Fruit fly (Drosophila melanogaster) whole organism, embryonic: Measurements from ENCODE around the gene CG31793.

Experiments
- CG11398 ChIP-seq: fragments of 200-800 bp; sonication (Bioruptor generic); optimal IDR thresholded peaks from 2 replicates; lab custom pipeline; 2016; ENCODE audit warnings: missing biosample characterization, missing genetic modification characterization
- CG11504 ChIP-seq: fragments of 200-800 bp; sonication (Bioruptor generic); optimal IDR thresholded peaks from 3 replicates; lab custom pipeline; 2019; ENCODE audit warnings: missing biosample characterization, mild to moderate bottlenecking, missing genetic modification characterization, moderate library complexity
- CG14441 ChIP-seq: fragments of 200-800 bp; sonication (Bioruptor generic); IDR thresholded peaks from 2 replicates; pipeline ENCODE4 v1.3.6; 2022; ENCODE audit warnings: missing biosample characterization, missing genetic modification characterization
- CG15514 ChIP-seq: fragments of 200-800 bp; sonication (Bioruptor generic); optimal IDR thresholded peaks from 3 replicates; lab custom pipeline; 2017; ENCODE audit warnings: missing biosample characterization, missing genetic modification characterization, mild to moderate bottlenecking, moderate library complexity, missing genetic modification reagents
- CG15696 ChIP-seq: fragments of 200-800 bp; sonication (Bioruptor generic); optimal IDR thresholded peaks from 2 replicates; lab custom pipeline; 2019; ENCODE audit warnings: missing biosample characterization, mild to moderate bottlenecking, missing genetic modification characterization, moderate library complexity
- CG17328 ChIP-seq: fragments of 200-800 bp; sonication (Bioruptor generic); IDR thresholded peaks from 2 replicates; pipeline ENCODE4 v1.3.6; 2022; ENCODE audit warnings: missing biosample characterization, missing genetic modification characterization
- CG17568 ChIP-seq: fragments of 200-800 bp; sonication (Bioruptor generic); optimal IDR thresholded peaks from 2 replicates; lab custom pipeline; 2018; ENCODE audit warnings: missing biosample characterization, mild to moderate bottlenecking, missing genetic modification characterization, moderate library complexity
- CG18599 ChIP-seq: fragments of 200-800 bp; sonication (Bioruptor generic); optimal IDR thresholded peaks from 3 replicates; lab custom pipeline; 2017; ENCODE audit warnings: missing biosample characterization, missing genetic modification characterization, mild to moderate bottlenecking, moderate library complexity, missing genetic modification reagents
- CG18619 ChIP-seq: fragments of 200-800 bp; sonication (Bioruptor generic); optimal IDR thresholded peaks from 3 replicates; lab custom pipeline; 2017; ENCODE audit warnings: missing biosample characterization, mild to moderate bottlenecking, missing genetic modification characterization
- CG31441 ChIP-seq: fragments of 200-800 bp; sonication (Bioruptor generic); IDR thresholded peaks from 2 replicates; pipeline ENCODE4 v1.3.6; 2022; ENCODE audit warnings: missing biosample characterization, missing genetic modification characterization
- CG3407 ChIP-seq: fragments of 200-800 bp; sonication (Bioruptor generic); optimal IDR thresholded peaks from 2 replicates; lab custom pipeline; 2018; ENCODE audit warnings: missing biosample characterization, mild to moderate bottlenecking, missing genetic modification characterization
- CG34376 ChIP-seq: fragments of 200-800 bp; sonication (Bioruptor generic); optimal IDR thresholded peaks from 2 replicates; lab custom pipeline; 2018; ENCODE audit warnings: missing biosample characterization, mild to moderate bottlenecking, missing genetic modification characterization
- CG4424 ChIP-seq: fragments of 200-800 bp; sonication (Bioruptor generic); optimal IDR thresholded peaks from 3 replicates; lab custom pipeline; 2016; ENCODE audit warnings: missing biosample characterization, missing genetic modification characterization
- CG4854 ChIP-seq: fragments of 200-800 bp; sonication (Bioruptor generic); optimal IDR thresholded peaks from 2 replicates; lab custom pipeline; 2016; ENCODE audit warnings: missing biosample characterization, missing genetic modification characterization, inconsistent platforms
- CG7372 ChIP-seq: fragments of 200-800 bp; sonication (Bioruptor generic); IDR thresholded peaks from 2 replicates; pipeline ENCODE4 v1.3.6; 2022; ENCODE audit warnings: missing biosample characterization, missing genetic modification characterization
- CG7786 ChIP-seq: fragments of 200-800 bp; sonication (Bioruptor generic); optimal IDR thresholded peaks from 2 replicates; lab custom pipeline; 2016; ENCODE audit warnings: missing biosample characterization, missing genetic modification characterization
- CG7928 ChIP-seq: fragments of 200-800 bp; sonication (Bioruptor generic); optimal IDR thresholded peaks from 2 replicates; lab custom pipeline; 2017; ENCODE audit warnings: missing biosample characterization, mild to moderate bottlenecking, missing genetic modification characterization
- CG8359 ChIP-seq: fragments of 200-800 bp; sonication (Bioruptor generic); optimal IDR thresholded peaks from 2 replicates; lab custom pipeline; 2017; ENCODE audit warnings: missing biosample characterization, mild to moderate bottlenecking, missing genetic modification characterization, borderline replicate concordance
- CG8478 ChIP-seq: fragments of >200 bp; optimal IDR thresholded peaks from 2 replicates; lab custom pipeline; 2018
- CG9727 ChIP-seq: fragments of 200-800 bp; sonication (Bioruptor generic); optimal IDR thresholded peaks from 3 replicates; lab custom pipeline; 2017; ENCODE audit warnings: missing biosample characterization, mild to moderate bottlenecking, missing genetic modification characterization
- CG9817 ChIP-seq: fragments of 200-800 bp; sonication (Bioruptor generic); optimal IDR thresholded peaks from 2 replicates; lab custom pipeline; 2018; ENCODE audit warnings: missing biosample characterization, mild to moderate bottlenecking, missing genetic modification characterization, moderate library complexity
- CTCF ChIP-seq: fragments of 200-800 bp; sonication (Bioruptor generic); optimal IDR thresholded peaks from 2 replicates; lab custom pipeline; 2017; ENCODE audit warnings: missing biosample characterization, mild to moderate bottlenecking, missing genetic modification characterization, moderate library complexity
- D ChIP-seq, 2 experiments: fragments of 200-800 bp in 1 of 2; fragments of >200 bp in 1 of 2; sonication (Bioruptor generic) in 1 of 2; optimal IDR thresholded peaks; 2 replicates in 1 of 2; 3 replicates in 1 of 2; lab custom pipeline; 2017; ENCODE audit warnings: mild to moderate bottlenecking in 1 of 2, missing biosample characterization in 1 of 2, missing genetic modification characterization in 1 of 2, missing genetic modification reagents in 1 of 2
- Dad ChIP-seq: fragments of 200-800 bp; sonication (Bioruptor generic); optimal IDR thresholded peaks from 3 replicates; lab custom pipeline; 2016; ENCODE audit warnings: missing biosample characterization, missing genetic modification characterization
- Deaf1 ChIP-seq: fragments of 200-800 bp; optimal IDR thresholded peaks from 3 replicates; lab custom pipeline; 2019; ENCODE audit warnings: missing biosample characterization, mild to moderate bottlenecking, missing genetic modification characterization, moderate library complexity
- H15 ChIP-seq: fragments of 200-800 bp; sonication (Bioruptor generic); IDR thresholded peaks from 3 replicates; pipeline ENCODE4 v1.3.6; 2022; ENCODE audit warnings: missing biosample characterization, missing genetic modification characterization
- HLH4C ChIP-seq: fragments of 200-800 bp; sonication (Bioruptor generic); IDR thresholded peaks from 3 replicates; pipeline ENCODE4 v1.3.6; 2022; ENCODE audit warnings: missing biosample characterization, missing genetic modification characterization; ENCODE audit not compliant: partially characterized antibody
- Hr78 ChIP-seq, 2 experiments: fragments of 200-800 bp in 1 of 2; fragments of >200 bp in 1 of 2; sonication (Bioruptor generic) in 1 of 2; optimal IDR thresholded peaks; 2 replicates each; lab custom pipeline; 2017 to 2019; ENCODE audit warnings: missing biosample characterization in 2 of 2, missing genetic modification characterization in 2 of 2, mild to moderate bottlenecking in 1 of 2, moderate library complexity in 1 of 2
- MESR4 ChIP-seq: fragments of 200-800 bp; sonication (Bioruptor generic); optimal IDR thresholded peaks from 2 replicates; lab custom pipeline; 2018; ENCODE audit warnings: missing biosample characterization, mild to moderate bottlenecking, missing genetic modification characterization, moderate library complexity
- Neu2 ChIP-seq: fragments of 200-800 bp; sonication (Bioruptor generic); optimal IDR thresholded peaks from 3 replicates; lab custom pipeline; 2016; ENCODE audit warnings: missing biosample characterization, missing genetic modification characterization, borderline replicate concordance
- Nf-YC ChIP-seq: fragments of 200-800 bp; optimal IDR thresholded peaks from 3 replicates; lab custom pipeline; 2019; ENCODE audit warnings: missing biosample characterization, mild to moderate bottlenecking, missing genetic modification characterization, moderate library complexity
- NfI ChIP-seq: fragments of 200-800 bp; sonication (Bioruptor generic); optimal IDR thresholded peaks from 3 replicates; lab custom pipeline; 2018; ENCODE audit warnings: missing biosample characterization, mild to moderate bottlenecking, missing genetic modification characterization, moderate library complexity
- Pdp1 ChIP-seq, 2 experiments: fragments of 200-800 bp; sonication (Bioruptor generic); optimal IDR thresholded peaks; 3 replicates each; lab custom pipeline; 2016; ENCODE audit warnings: missing biosample characterization in 2 of 2, missing genetic modification characterization in 2 of 2, mild to moderate bottlenecking in 1 of 2, moderate library complexity in 1 of 2
- Sin3A ChIP-seq: fragments of >200 bp; optimal IDR thresholded peaks from 2 replicates; lab custom pipeline; 2018
- Sry-δ ChIP-seq: fragments of 200-800 bp; sonication (Bioruptor generic); optimal IDR thresholded peaks from 2 replicates; lab custom pipeline; 2016; ENCODE audit warnings: missing biosample characterization, missing genetic modification characterization
- Usf ChIP-seq: fragments of 200-800 bp; sonication (Bioruptor generic); optimal IDR thresholded peaks from 2 replicates; lab custom pipeline; 2017; ENCODE audit warnings: missing genotype, missing biosample characterization, missing genetic modification characterization
- ab ChIP-seq: fragments of 200-800 bp; sonication (Bioruptor generic); optimal IDR thresholded peaks from 2 replicates; lab custom pipeline; 2016; ENCODE audit warnings: missing biosample characterization, missing genetic modification characterization
- exex ChIP-seq: fragments of 200-800 bp; sonication (Bioruptor generic); optimal IDR thresholded peaks from 4 replicates; lab custom pipeline; 2018; ENCODE audit warnings: missing biosample characterization, mild to moderate bottlenecking, missing genetic modification characterization, moderate library complexity
- fd64A ChIP-seq: fragments of 200-800 bp; sonication (Bioruptor generic); optimal IDR thresholded peaks from 3 replicates; lab custom pipeline; 2018; ENCODE audit warnings: missing biosample characterization, mild to moderate bottlenecking, missing genetic modification characterization
- gcm ChIP-seq: fragments of 200-800 bp; sonication (Bioruptor generic); optimal IDR thresholded peaks from 2 replicates; lab custom pipeline; 2019; ENCODE audit warnings: missing biosample characterization, mild to moderate bottlenecking, missing genetic modification characterization, moderate library complexity
- gcm2 ChIP-seq: fragments of 200-800 bp; sonication (Bioruptor generic); optimal IDR thresholded peaks from 2 replicates; lab custom pipeline; 2016; ENCODE audit warnings: missing biosample characterization, missing genetic modification characterization
- h ChIP-seq: fragments of >200 bp; optimal IDR thresholded peaks from 2 replicates; lab custom pipeline; 2017
- odd ChIP-seq: fragments of 200-800 bp; sonication (Bioruptor generic); optimal IDR thresholded peaks from 2 replicates; lab custom pipeline; 2017; ENCODE audit warnings: missing biosample characterization, mild to moderate bottlenecking, missing genetic modification characterization
- pb ChIP-seq: fragments of 200-800 bp; sonication (Bioruptor generic); optimal IDR thresholded peaks from 3 replicates; lab custom pipeline; 2016; ENCODE audit warnings: missing biosample characterization, missing genetic modification characterization
- shn ChIP-seq: fragments of 200-800 bp; sonication (Bioruptor generic); optimal IDR thresholded peaks from 3 replicates; lab custom pipeline; 2016; ENCODE audit warnings: missing biosample characterization, missing genetic modification characterization
- slbo ChIP-seq: fragments of 200-800 bp; sonication (Bioruptor generic); IDR thresholded peaks from 2 replicates; pipeline ENCODE4 v1.3.6; 2022; ENCODE audit warnings: missing biosample characterization, missing genetic modification characterization
- ssp ChIP-seq: fragments of 200-800 bp; sonication (Bioruptor generic); IDR thresholded peaks from 2 replicates; pipeline ENCODE4 v1.3.6; 2022; ENCODE audit warnings: missing biosample characterization, missing genetic modification characterization
- tna ChIP-seq: fragments of 200-800 bp; sonication (Bioruptor generic); IDR thresholded peaks from 2 replicates; pipeline ENCODE4 v1.3.6; 2022; ENCODE audit warnings: missing biosample characterization, missing genetic modification characterization; ENCODE audit not compliant: partially characterized antibody
- ttk ChIP-seq: fragments of 200-800 bp; sonication (Bioruptor generic); IDR thresholded peaks from 2 replicates; pipeline ENCODE4 v2.1.2; 2022; ENCODE audit warnings: missing biosample characterization, missing genetic modification characterization

The CG31793 gene

DNA sequence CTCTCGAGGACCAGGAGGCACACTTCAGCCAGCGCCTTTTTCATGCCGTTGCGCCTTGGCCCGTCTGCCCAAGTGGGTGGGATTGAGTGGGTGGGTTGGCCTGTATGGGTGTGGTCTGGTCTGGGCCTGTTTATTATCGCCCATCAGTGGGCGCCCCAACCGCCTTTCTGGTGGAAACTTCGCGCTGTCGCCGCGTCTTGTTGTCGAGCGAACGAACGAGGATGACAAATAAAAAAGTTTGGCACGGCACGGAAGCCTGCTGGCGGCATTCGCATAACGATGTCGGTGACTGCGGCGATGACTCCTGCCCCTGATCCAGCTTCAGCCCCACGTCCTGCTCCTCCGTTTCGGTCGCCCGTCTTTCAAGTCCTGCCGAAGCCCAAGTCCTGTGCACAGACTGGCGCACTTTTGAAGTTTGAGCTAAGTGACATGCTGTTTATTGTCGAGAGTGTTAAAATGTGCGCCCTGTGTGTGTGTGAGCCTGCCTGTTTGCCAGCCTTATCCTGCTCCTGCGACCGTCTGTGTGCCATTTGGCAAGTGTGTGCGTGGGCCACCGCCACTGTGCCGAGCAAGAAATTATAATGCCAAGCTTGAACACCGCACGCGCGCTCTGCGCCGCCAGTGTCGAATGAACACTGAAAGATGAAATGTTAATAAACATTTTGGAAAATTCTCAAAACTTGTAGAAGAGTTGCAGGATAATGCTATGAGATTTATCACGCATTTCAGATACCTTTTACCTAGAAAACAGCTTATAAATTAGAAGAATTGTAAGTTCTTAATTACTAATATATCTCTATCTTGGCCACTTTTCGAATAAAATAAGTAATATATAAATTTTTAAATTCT, 11.1 kb downstream of the CG31793 start (continued):
- peak; percentile 76 for TF ChIP-seq Nf-YC (tag; lab: Kevin White, UChicago)
- TF ChIP-seq CG9817 (tag; lab: Kevin White, UChicago) = peak; percentile 66
- TF ChIP-seq gcm (GFP tag; lab: Kevin White, UChicago) = peak; percentile 51
- no peak for TF ChIP-seq pb (GFP tag; lab: Kevin White, UChicago)
- peak; percentile 60 for TF ChIP-seq ttk (GFP tag; lab: Robert Waterston, UW)
- TF ChIP-seq CG18599 (GFP tag; lab: Kevin White, UChicago) = peak; percentile 93
- TF ChIP-seq MESR4 (GFP tag; lab: Kevin White, UChicago) = no peak
- peak; percentile 84 for TF ChIP-seq CG31441 (GFP tag; lab: Robert Waterston, UW)
- TF ChIP-seq CG15696 = peak; percentile 26
- TF ChIP-seq tna = no peak
- 0 out of 2 replicates have a peak, but pooled peaks have one; percentile 11 for TF ChIP-seq ssp (GFP tag; lab: Robert Waterston, UW)
- TF ChIP-seq Sry-δ (GFP tag; lab: Kevin White, UChicago) = no peak
- TF ChIP-seq CG8359 (GFP tag; lab: Kevin White, UChicago) = peak; percentile 27
- no peak for TF ChIP-seq CG8478 (lab: Kevin White, UChicago)
- TF ChIP-seq CG15514 (GFP tag; lab: Kevin White, UChicago) = peak; percentile 64
- peak; percentile 86 for TF ChIP-seq CG11504
- TF ChIP-seq odd (GFP tag; lab: Kevin White, UChicago) = peak; percentile 78
- TF ChIP-seq gcm2 = no peak
- TF ChIP-seq Usf (GFP tag; lab: Kevin White, UChicago) = peak; percentile 21
- no peak for TF ChIP-seq CG11398
- peak; percentile 18 for TF ChIP-seq CG17568
- TF ChIP-seq fd64A (GFP tag; lab: Kevin White, UChicago) = no peak
- TF ChIP-seq CG18619 = peak; percentile 83
- no peak for TF ChIP-seq CG7786 (GFP tag; lab: Kevin White, UChicago)
- 0 out of 3 replicates have a peak, but pooled peaks have one; percentile 16 for TF ChIP-seq H15 (GFP tag; lab: Robert Waterston, UW)
- TF ChIP-seq Dad (GFP tag; lab: Kevin White, UChicago) = no peak
- 0 out of 2 replicates have a peak, but pooled peaks have one; percentile 48 for TF ChIP-seq CG7372 (GFP tag; lab: Robert Waterston, UW)
- TF ChIP-seq shn (GFP tag; lab: Kevin White, UChicago) = no peak
- TF ChIP-seq CTCF = no peak
- peak; percentile 17 for TF ChIP-seq CG3407 (GFP tag; lab: Kevin White, UChicago)
- TF ChIP-seq Sin3A (lab: Kevin White, UChicago) = no peak
- peak; percentile 84 for TF ChIP-seq NfI (GFP tag; lab: Kevin White, UChicago)
- TF ChIP-seq HLH4C (GFP tag; lab: Robert Waterston, UW) = no peak
- peak; percentile 53 for TF ChIP-seq CG4424
- peak; percentile 17 to 22 for TF ChIP-seq Pdp1 (GFP tag; optimal IDR thresholded peaks at IDR 0.05; lab: Kevin White, UChicago)
- TF ChIP-seq CG17328 = no peak
- peak; percentile 45 for TF ChIP-seq exex (tag; lab: Kevin White, UChicago)
- peak; percentile 58 for TF ChIP-seq slbo (GFP tag; lab: Robert Waterston, UW)
- no peak for TF ChIP-seq ab (GFP tag; lab: Kevin White, UChicago)
- peak; percentile 20 for TF ChIP-seq CG7928 (GFP tag; lab: Kevin White, UChicago)
- peak; percentile 77 for TF ChIP-seq CG9727 (GFP tag; lab: Kevin White, UChicago)
- no peak for TF ChIP-seq Neu2 (GFP tag; lab: Kevin White, UChicago)
- no peak for TF ChIP-seq CG4854 (GFP tag; lab: Kevin White, UChicago)
- TF ChIP-seq D (optimal IDR thresholded peaks at IDR 0.05; lab: Kevin White, UChicago) = no peak
- peak; percentile 69 for TF ChIP-seq D (GFP tag; optimal IDR thresholded peaks at IDR 0.05; lab: Kevin White, UChicago)
- peak; percentile 50 for TF ChIP-seq CG14441
- peak; percentile 62 for TF ChIP-seq Deaf1 (tag; lab: Kevin White, UChicago)
- TF ChIP-seq h = no peak
- TF ChIP-seq CG34376 (GFP tag; lab: Kevin White, UChicago) = peak; percentile 75
- peak in 1 of 2 experiments; percentile 26 for TF ChIP-seq Hr78 (GFP tag; optimal IDR thresholded peaks at IDR 0.05; lab: Kevin White, UChicago)
